Worm (Caenorhabditis elegans) whole organism, young adult: ENCODE measurements around the gene C26B9.7.

ENCODE experiments used
- B0019.2 ChIP-seq: fragments of 200-800 bp; sonication (Bioruptor generic); conservative IDR thresholded peaks from 2 replicates; pipeline ENCODE4 v1.3.6; 2022; ENCODE audit warnings: missing genetic modification reagents, missing genetic modification characterization, missing compliant biosample characterization
- B0035.1 ChIP-seq: sonication (generic microtip); optimal IDR thresholded peaks from 2 replicates; lab custom pipeline; 2016; ENCODE audit warnings: missing genetic modification characterization, mild to moderate bottlenecking, missing compliant biosample characterization, missing genotype, missing genetic modification reagents
- B0261.1 ChIP-seq: sonication (generic microtip); optimal IDR thresholded peaks from 2 replicates; lab custom pipeline; 2016; ENCODE audit warnings: mild to moderate bottlenecking, missing genetic modification characterization, moderate library complexity, missing compliant biosample characterization
- B0336.3 ChIP-seq: fragments of 200-800 bp; sonication (Bioruptor generic); IDR thresholded peaks from 2 replicates; pipeline ENCODE4 v1.3.6; 2022; ENCODE audit warnings: missing genetic modification characterization, missing compliant biosample characterization
- C17E4.6 ChIP-seq: fragments of 200-800 bp; sonication (Bioruptor generic); IDR thresholded peaks from 2 replicates; pipeline ENCODE4 v1.3.6; 2022; ENCODE audit warnings: missing genetic modification reagents, missing genetic modification characterization, missing compliant biosample characterization
- D2030.7 ChIP-seq: fragments of 200-800 bp; sonication (Bioruptor generic); IDR thresholded peaks from 2 replicates; pipeline ENCODE4 v1.3.6; 2022; ENCODE audit warnings: missing genetic modification reagents, missing genetic modification characterization, missing compliant biosample characterization
- F22D6.2 ChIP-seq: sonication (generic microtip); optimal IDR thresholded peaks from 2 replicates; lab custom pipeline; 2016; ENCODE audit warnings: mild to moderate bottlenecking, missing genetic modification characterization, missing compliant biosample characterization
- F37B4.10 ChIP-seq: fragments of 200-800 bp; sonication (Bioruptor generic); IDR thresholded peaks from 2 replicates; pipeline ENCODE4 v1.3.6; 2022; ENCODE audit warnings: missing genetic modification characterization, missing compliant biosample characterization
- F49E8.2 ChIP-seq: sonication (generic microtip); optimal IDR thresholded peaks from 3 replicates; lab custom pipeline; 2017; ENCODE audit warnings: missing genetic modification characterization, mild to moderate bottlenecking, missing compliant biosample characterization, antibody characterized with exemption, moderate library complexity; ENCODE audit not compliant: insufficient read depth
- T07F8.4 ChIP-seq: sonication (generic microtip); optimal IDR thresholded peaks from 2 replicates; lab custom pipeline; 2016; ENCODE audit warnings: mild to moderate bottlenecking, missing genetic modification characterization, moderate library complexity, missing compliant biosample characterization
- Y53G8AR.9 ChIP-seq: fragments of 200-800 bp; sonication (Bioruptor generic); conservative IDR thresholded peaks from 2 replicates; pipeline ENCODE4 v1.3.6; 2022; ENCODE audit warnings: missing genetic modification reagents, missing genetic modification characterization, missing compliant biosample characterization
- Y79H2A.3 ChIP-seq: fragments of 200-800 bp; sonication (Bioruptor generic); conservative IDR thresholded peaks from 2 replicates; pipeline ENCODE4 v1.3.6; 2022; ENCODE audit warnings: missing genetic modification reagents, missing genetic modification characterization, missing compliant biosample characterization
- Y95B8A.8 ChIP-seq: fragments of 200-800 bp; sonication (Bioruptor generic); IDR thresholded peaks from 2 replicates; pipeline ENCODE4 v1.3.6; 2022; ENCODE audit warnings: missing genetic modification reagents, missing genetic modification characterization, missing compliant biosample characterization
- atf-7 ChIP-seq: sonication (generic microtip); optimal IDR thresholded peaks from 2 replicates; lab custom pipeline; 2017; ENCODE audit warnings: mild to moderate bottlenecking, missing genetic modification characterization, missing compliant biosample characterization
- athp-1 ChIP-seq: sonication (generic microtip); optimal IDR thresholded peaks from 2 replicates; lab custom pipeline; 2017; ENCODE audit warnings: mild to moderate bottlenecking, missing genetic modification characterization, missing compliant biosample characterization
- attf-3 ChIP-seq: fragments of 200-800 bp; sonication (Bioruptor generic); conservative IDR thresholded peaks from 2 replicates; pipeline ENCODE4 v1.3.6; 2022; ENCODE audit warnings: missing genetic modification reagents, missing genetic modification characterization, missing compliant biosample characterization
- attf-5 ChIP-seq: fragments of 200-800 bp; sonication (Bioruptor generic); optimal IDR thresholded peaks from 2 replicates; lab custom pipeline; 2018; ENCODE audit warnings: mild to moderate bottlenecking, missing genetic modification characterization, missing compliant biosample characterization
- ccch-3 ChIP-seq: fragments of 200-800 bp; sonication (Bioruptor generic); optimal IDR thresholded peaks from 2 replicates; lab custom pipeline; 2018; ENCODE audit warnings: mild to moderate bottlenecking, missing genetic modification characterization, missing compliant biosample characterization
- cebp-1 ChIP-seq, 2 experiments: fragments of 200-800 bp in 1 of 2; sonication (Bioruptor generic) in 1 of 2; sonication (generic microtip) in 1 of 2; IDR thresholded peaks in 1 of 2; optimal IDR thresholded peaks in 1 of 2; 2 replicates each; pipeline versions ENCODE4 v1.3.6 to Lab custom; 2017 to 2022; ENCODE audit warnings: missing compliant biosample characterization in 2 of 2, missing genetic modification characterization in 2 of 2, mild to moderate bottlenecking in 1 of 2, missing genetic modification reagents in 1 of 2, moderate library complexity in 1 of 2
- cebp-2 ChIP-seq: fragments of 200-800 bp; sonication (Bioruptor generic); IDR thresholded peaks from 2 replicates; pipeline ENCODE4 v1.3.6; 2022; ENCODE audit warnings: missing genetic modification characterization, missing compliant biosample characterization
- ceh-27 ChIP-seq: fragments of 200-800 bp; sonication (Bioruptor generic); optimal IDR thresholded peaks from 2 replicates; lab custom pipeline; 2018; ENCODE audit warnings: mild to moderate bottlenecking, missing genetic modification characterization, moderate library complexity, missing compliant biosample characterization
- ceh-91 ChIP-seq: fragments of 200-800 bp; sonication (Bioruptor generic); IDR thresholded peaks from 2 replicates; pipeline ENCODE4 v1.3.6; 2022; ENCODE audit warnings: missing genetic modification reagents, missing genetic modification characterization, missing compliant biosample characterization
- dox-1 ChIP-seq: fragments of 200-800 bp; sonication (Bioruptor generic); IDR thresholded peaks from 2 replicates; pipeline ENCODE4 v1.3.6; 2022; ENCODE audit warnings: missing genetic modification reagents, missing genetic modification characterization, missing compliant biosample characterization
- efl-1 ChIP-seq: fragments of 150-350 bp; optimal IDR thresholded peaks from 2 replicates; lab custom pipeline; 2014; ENCODE audit warnings: missing biosample characterization, missing genetic modification reagents, missing genetic modification characterization
- ekl-4 ChIP-seq: fragments of 200-800 bp; sonication (Bioruptor generic); IDR thresholded peaks from 2 replicates; pipeline ENCODE4 v1.3.6; 2022; ENCODE audit warnings: missing genetic modification reagents, missing genetic modification characterization, missing compliant biosample characterization
- him-1 ChIP-seq: sonication (generic microtip); optimal IDR thresholded peaks from 2 replicates; lab custom pipeline; 2016; ENCODE audit warnings: missing genotype, missing genetic modification reagents, missing genetic modification characterization, missing compliant biosample characterization
- hrde-1 ChIP-seq: sonication (generic microtip); optimal IDR thresholded peaks from 2 replicates; lab custom pipeline; 2016; ENCODE audit warnings: missing genetic modification characterization, mild to moderate bottlenecking, missing compliant biosample characterization, moderate library complexity, missing genotype, missing genetic modification reagents, borderline replicate concordance
- hsf-1 ChIP-seq: fragments of 200-800 bp; sonication (Bioruptor generic); IDR thresholded peaks from 2 replicates; pipeline ENCODE4 v1.3.6; 2022; ENCODE audit warnings: missing genetic modification reagents, missing genetic modification characterization, missing compliant biosample characterization
- lag-1 ChIP-seq: fragments of 200-800 bp; sonication (Bioruptor generic); IDR thresholded peaks from 2 replicates; pipeline ENCODE4 v1.3.6; 2022; ENCODE audit warnings: missing genetic modification reagents, missing genetic modification characterization, missing compliant biosample characterization
- let-526 ChIP-seq: fragments of 200-800 bp; sonication (Bioruptor generic); IDR thresholded peaks from 2 replicates; pipeline ENCODE4 v1.3.6; 2022; ENCODE audit warnings: missing genetic modification reagents, missing genetic modification characterization, missing compliant biosample characterization
- let-607 ChIP-seq, 2 experiments: fragments of 200-800 bp in 1 of 2; sonication (Bioruptor generic) in 1 of 2; sonication (generic microtip) in 1 of 2; optimal IDR thresholded peaks; 2 replicates each; lab custom pipeline; 2016 to 2018; ENCODE audit warnings: mild to moderate bottlenecking in 2 of 2, missing compliant biosample characterization in 2 of 2, missing genetic modification characterization in 2 of 2, moderate library complexity in 2 of 2, missing genotype in 1 of 2
- lin-35 ChIP-seq, 3 experiments: fragments of 150-350 bp in 2 of 3; sonication (generic microtip) in 1 of 3; optimal IDR thresholded peaks; 2 replicates each; lab custom pipeline; 2014 to 2018; ENCODE audit warnings: missing biosample characterization in 3 of 3, missing genetic modification characterization in 3 of 3, missing genetic modification reagents in 3 of 3
- lsl-1 ChIP-seq: fragments of 200-800 bp; sonication (Bioruptor generic); optimal IDR thresholded peaks from 2 replicates; lab custom pipeline; 2018; ENCODE audit warnings: mild to moderate bottlenecking, missing genetic modification characterization, moderate library complexity, missing compliant biosample characterization
- madf-8 ChIP-seq: fragments of 200-800 bp; sonication (Bioruptor generic); conservative IDR thresholded peaks from 2 replicates; pipeline ENCODE4 v1.3.6; 2022; ENCODE audit warnings: missing genetic modification reagents, missing genetic modification characterization, missing compliant biosample characterization
- mcd-1 ChIP-seq: fragments of 200-800 bp; sonication (Bioruptor generic); IDR thresholded peaks from 2 replicates; pipeline ENCODE4 v1.3.6; 2022; ENCODE audit warnings: missing genetic modification reagents, missing genetic modification characterization, missing compliant biosample characterization
- nfya-2 ChIP-seq: fragments of 200-800 bp; sonication (Bioruptor generic); IDR thresholded peaks from 2 replicates; pipeline ENCODE4 v1.3.6; 2022; ENCODE audit warnings: missing genetic modification reagents, missing genetic modification characterization, missing compliant biosample characterization
- nhr-120 ChIP-seq: fragments of 200-800 bp; sonication (Bioruptor generic); IDR thresholded peaks from 2 replicates; pipeline ENCODE4 v1.3.6; 2022; ENCODE audit warnings: missing genetic modification characterization, missing compliant biosample characterization
- rcor-1 ChIP-seq: fragments of 200-800 bp; sonication (Bioruptor generic); IDR thresholded peaks from 2 replicates; pipeline ENCODE4 v1.3.6; 2022; ENCODE audit warnings: missing genetic modification reagents, missing genetic modification characterization, missing compliant biosample characterization
- rpc-1 ChIP-seq, 2 experiments: fragments of 150-350 bp in 1 of 2; sonication (generic microtip) in 1 of 2; optimal IDR thresholded peaks; 2 replicates each; lab custom pipeline; 2014 to 2018; ENCODE audit warnings: missing biosample characterization in 1 of 2, missing genetic modification characterization in 1 of 2, missing genetic modification reagents in 1 of 2, missing genotype in 1 of 2
- tbp1 ChIP-seq: fragments of 200-800 bp; sonication (Bioruptor generic); optimal IDR thresholded peaks from 2 replicates; lab custom pipeline; 2018; ENCODE audit warnings: mild to moderate bottlenecking, missing genetic modification characterization, missing compliant biosample characterization
- zim-3 ChIP-seq: sonication (generic microtip); optimal IDR thresholded peaks from 2 replicates; lab custom pipeline; 2017; ENCODE audit warnings: mild to moderate bottlenecking, missing genetic modification characterization, moderate library complexity, missing compliant biosample characterization
- ztf-22 ChIP-seq: fragments of 200-800 bp; sonication (Bioruptor generic); optimal IDR thresholded peaks from 2 replicates; lab custom pipeline; 2018; ENCODE audit warnings: mild to moderate bottlenecking, missing genetic modification characterization, moderate library complexity, missing compliant biosample characterization
- ztf-25 ChIP-seq: fragments of 200-800 bp; sonication (Bioruptor generic); IDR thresholded peaks from 2 replicates; pipeline ENCODE4 v1.3.6; 2022; ENCODE audit warnings: missing genetic modification reagents, missing genetic modification characterization, missing compliant biosample characterization
- ztf-26 ChIP-seq: sonication (generic microtip); optimal IDR thresholded peaks from 2 replicates; lab custom pipeline; 2017; ENCODE audit warnings: missing genetic modification characterization, missing compliant biosample characterization

The C26B9.7 gene

DNA sequence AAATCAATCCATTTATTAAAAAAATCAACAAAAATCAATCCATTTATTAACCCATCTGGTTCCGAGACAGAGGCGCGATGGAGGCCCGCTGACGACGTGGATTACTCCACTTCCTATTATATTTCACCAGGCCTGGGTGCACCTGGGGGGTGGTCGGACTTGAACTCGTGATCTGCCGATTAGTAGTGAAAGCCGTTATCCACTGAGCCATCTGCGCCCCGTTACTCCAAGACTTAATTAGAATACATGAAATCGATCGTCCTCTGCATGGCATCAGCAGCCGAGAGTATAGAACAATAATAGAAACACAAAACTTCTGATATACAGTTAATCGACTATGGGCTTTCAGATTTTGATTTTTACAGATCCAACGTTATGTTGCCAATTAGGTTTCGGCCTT is 32.5 kb upstream of the C26B9.7 start:
- no peak for TF ChIP-seq F49E8.2 (tag; lab: Kevin White, UChicago)
- no peak for TF ChIP-seq cebp-1 (GFP tag; IDR thresholded peaks at IDR 0.05; lab: Robert Waterston, UW)
- TF ChIP-seq cebp-1 (tag; optimal IDR thresholded peaks at IDR 0.05; lab: Kevin White, UChicago): no peak
- no peak for TF ChIP-seq ztf-22
- no peak for TF ChIP-seq Y95B8A.8 (GFP tag; lab: Robert Waterston, UW)
- TF ChIP-seq D2030.7 (GFP tag; lab: Robert Waterston, UW): 0 out of 2 replicates have a peak, but pooled peaks have one; percentile 33
- no peak for TF ChIP-seq efl-1 (GFP tag; lab: Kevin White, UChicago)
- TF ChIP-seq tbp1: peak; percentile 67
- TF ChIP-seq ccch-3 (GFP tag; lab: Kevin White, UChicago): no peak
- no peak for TF ChIP-seq attf-3
- no peak for TF ChIP-seq T07F8.4 (tag; lab: Kevin White, UChicago)
- no peak for TF ChIP-seq lag-1 (GFP tag; lab: Robert Waterston, UW)
- no peak for TF ChIP-seq ceh-27 (GFP tag; lab: Kevin White, UChicago)
- no peak for TF ChIP-seq F22D6.2 (tag; lab: Kevin White, UChicago)
- no peak for TF ChIP-seq zim-3 (tag; lab: Kevin White, UChicago)
- no peak for TF ChIP-seq Y79H2A.3 (GFP tag; lab: Robert Waterston, UW)
- no peak for TF ChIP-seq let-526 (GFP tag; lab: Robert Waterston, UW)
- no peak for TF ChIP-seq B0019.2 (GFP tag; lab: Robert Waterston, UW)
- TF ChIP-seq B0336.3 (GFP tag; lab: Robert Waterston, UW): no peak
- peak; percentile 47 for TF ChIP-seq rpc-1 (optimal IDR thresholded peaks at IDR 0.05; lab: Kevin White, UChicago)
- peak; percentile 73 for TF ChIP-seq rpc-1 (tag; optimal IDR thresholded peaks at IDR 0.05; lab: Kevin White, UChicago)
- TF ChIP-seq madf-8 (GFP tag; lab: Robert Waterston, UW): no peak
- TF ChIP-seq B0261.1 (tag; lab: Kevin White, UChicago): peak; percentile 31
- no peak for TF ChIP-seq lin-35 (GFP tag; optimal IDR thresholded peaks at IDR 0.05; lab: Kevin White, UChicago)
- TF ChIP-seq nhr-120: no peak
- no peak for TF ChIP-seq B0035.1
- TF ChIP-seq ztf-26 (tag; lab: Kevin White, UChicago): no peak
- no peak for TF ChIP-seq hrde-1
- TF ChIP-seq ceh-91 (GFP tag; lab: Robert Waterston, UW): no peak
- TF ChIP-seq let-607 (tag; optimal IDR thresholded peaks at IDR 0.05; lab: Kevin White, UChicago): no peak
- TF ChIP-seq hsf-1 (GFP tag; lab: Robert Waterston, UW): no peak
- TF ChIP-seq him-1 (tag; lab: Kevin White, UChicago): no peak

DNA sequence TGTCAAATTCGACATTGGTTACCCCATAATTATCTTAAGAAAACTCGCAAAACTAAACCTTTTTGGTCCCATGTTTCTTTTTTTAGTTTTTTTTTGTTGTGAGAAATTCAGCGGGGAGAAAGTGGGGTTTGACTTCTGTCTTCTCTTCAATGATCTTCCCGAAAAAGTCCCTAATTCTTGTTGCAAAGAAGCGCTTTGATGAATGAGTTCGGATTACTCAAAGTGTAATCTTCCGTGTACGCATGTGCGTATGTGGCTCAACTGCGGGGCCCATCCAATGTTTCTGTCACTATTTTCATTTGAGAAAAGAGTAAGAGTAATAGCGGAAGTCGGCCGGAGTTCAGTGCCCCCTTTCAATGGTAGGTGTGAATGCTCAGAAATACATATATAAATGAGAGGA is 30.9 kb upstream of the C26B9.7 start:
- TF ChIP-seq Y53G8AR.9 (GFP tag; lab: Robert Waterston, UW) (no peak), ekl-4 (GFP tag; lab: Robert Waterston, UW) (no peak), C17E4.6 (GFP tag; lab: Robert Waterston, UW) (no peak), mcd-1 (no peak), F37B4.10 (GFP tag; lab: Robert Waterston, UW) (no peak), athp-1 (tag; lab: Kevin White, UChicago) (no peak), ztf-25 (GFP tag; lab: Robert Waterston, UW) (no peak), attf-5 (no peak), lsl-1 (GFP tag; lab: Kevin White, UChicago) (no peak), nfya-2 (no peak), cebp-2 (GFP tag; lab: Robert Waterston, UW) (no peak), atf-7 (tag; lab: Kevin White, UChicago) (no peak), rcor-1 (GFP tag; lab: Robert Waterston, UW) (no peak), ztf-26 (tag; lab: Kevin White, UChicago) (no peak), dox-1 (GFP tag; lab: Robert Waterston, UW) (no peak)
- TF ChIP-seq, all 124 proteins: peak for 0
